Fruit fly (Drosophila melanogaster) whole organism, embryonic: ENCODE data around the gene CG4631.

ENCODE experiments used
- Abd-B ChIP-seq: fragments of 200-800 bp; sonication (Bioruptor generic); optimal IDR thresholded peaks from 2 replicates; lab custom pipeline; 2018; ENCODE audit warnings: missing biosample characterization, mild to moderate bottlenecking, missing genetic modification characterization, moderate library complexity
- Antp ChIP-seq: fragments of 200-800 bp; sonication (Bioruptor generic); optimal IDR thresholded peaks from 3 replicates; lab custom pipeline; 2016; ENCODE audit warnings: missing biosample characterization, missing genetic modification characterization
- Asciz ChIP-seq: fragments of 200-800 bp; sonication (Bioruptor generic); optimal IDR thresholded peaks from 2 replicates; lab custom pipeline; 2017; ENCODE audit warnings: missing biosample characterization, mild to moderate bottlenecking, missing genetic modification characterization, missing genetic modification reagents
- CG12236 ChIP-seq: fragments of 200-800 bp; sonication (Bioruptor generic); optimal IDR thresholded peaks from 2 replicates; lab custom pipeline; 2016; ENCODE audit warnings: missing biosample characterization, missing genetic modification characterization
- CG15073 ChIP-seq: fragments of 200-800 bp; sonication (Bioruptor generic); optimal IDR thresholded peaks from 2 replicates; lab custom pipeline; 2016; ENCODE audit warnings: missing biosample characterization, missing genetic modification characterization
- CG1529 ChIP-seq: fragments of 200-800 bp; sonication (Bioruptor generic); optimal IDR thresholded peaks from 3 replicates; lab custom pipeline; 2018; ENCODE audit warnings: missing biosample characterization, missing genetic modification characterization
- CG17802 ChIP-seq: fragments of 200-800 bp; sonication (Bioruptor generic); optimal IDR thresholded peaks from 2 replicates; lab custom pipeline; 2018; ENCODE audit warnings: missing biosample characterization, mild to moderate bottlenecking, missing genetic modification characterization, moderate library complexity
- CG17829 ChIP-seq: fragments of 200-800 bp; optimal IDR thresholded peaks from 2 replicates; lab custom pipeline; 2019; ENCODE audit warnings: missing biosample characterization, mild to moderate bottlenecking, missing genetic modification characterization, moderate library complexity
- CG18011 ChIP-seq: fragments of 200-800 bp; sonication (Bioruptor generic); optimal IDR thresholded peaks from 2 replicates; lab custom pipeline; 2017; ENCODE audit warnings: missing biosample characterization, missing genetic modification characterization, mild to moderate bottlenecking, moderate library complexity, missing genotype
- CG18262 ChIP-seq: fragments of 200-800 bp; optimal IDR thresholded peaks from 3 replicates; lab custom pipeline; 2019; ENCODE audit warnings: missing biosample characterization, mild to moderate bottlenecking, missing genetic modification characterization, moderate library complexity
- CG2199 ChIP-seq: fragments of 200-800 bp; sonication (Bioruptor generic); IDR thresholded peaks from 3 replicates; pipeline ENCODE4 v1.3.6; 2022; ENCODE audit warnings: missing biosample characterization, missing genetic modification characterization
- CG30403 ChIP-seq: fragments of 200-800 bp; sonication (Bioruptor generic); optimal IDR thresholded peaks from 3 replicates; lab custom pipeline; 2016; ENCODE audit warnings: missing biosample characterization, missing genetic modification characterization
- CG31441 ChIP-seq: fragments of 200-800 bp; sonication (Bioruptor generic); IDR thresholded peaks from 2 replicates; pipeline ENCODE4 v1.3.6; 2022; ENCODE audit warnings: missing biosample characterization, missing genetic modification characterization
- CG32772 ChIP-seq: fragments of 200-800 bp; sonication (Bioruptor generic); IDR thresholded peaks from 2 replicates; pipeline ENCODE4 v1.3.6; 2022; ENCODE audit warnings: missing biosample characterization, missing genetic modification characterization
- CG6854 ChIP-seq: fragments of 200-800 bp; sonication (Bioruptor generic); optimal IDR thresholded peaks from 3 replicates; lab custom pipeline; 2017; ENCODE audit warnings: missing biosample characterization, mild to moderate bottlenecking, missing genetic modification characterization
- CG7357 ChIP-seq: fragments of 200-800 bp; sonication (Bioruptor generic); IDR thresholded peaks from 3 replicates; pipeline ENCODE4 v1.3.6; 2022; ENCODE audit warnings: missing biosample characterization, missing genetic modification characterization
- CG8359 ChIP-seq: fragments of 200-800 bp; sonication (Bioruptor generic); optimal IDR thresholded peaks from 2 replicates; lab custom pipeline; 2017; ENCODE audit warnings: missing biosample characterization, mild to moderate bottlenecking, missing genetic modification characterization, borderline replicate concordance
- CG9609 ChIP-seq: fragments of 200-800 bp; sonication (Bioruptor generic); optimal IDR thresholded peaks from 3 replicates; lab custom pipeline; 2016; ENCODE audit warnings: missing biosample characterization, missing genetic modification characterization
- CG9797 ChIP-seq: fragments of 200-800 bp; sonication (Bioruptor generic); optimal IDR thresholded peaks from 3 replicates; lab custom pipeline; 2018; ENCODE audit warnings: missing biosample characterization, mild to moderate bottlenecking, missing genetic modification characterization
- CG9876 ChIP-seq: fragments of 200-800 bp; sonication (Bioruptor generic); optimal IDR thresholded peaks from 2 replicates; lab custom pipeline; 2016; ENCODE audit warnings: missing biosample characterization, missing genetic modification characterization
- D ChIP-seq, 2 experiments: fragments of 200-800 bp in 1 of 2; fragments of >200 bp in 1 of 2; sonication (Bioruptor generic) in 1 of 2; optimal IDR thresholded peaks; 2 replicates in 1 of 2; 3 replicates in 1 of 2; lab custom pipeline; 2017; ENCODE audit warnings: mild to moderate bottlenecking in 1 of 2, missing biosample characterization in 1 of 2, missing genetic modification characterization in 1 of 2, missing genetic modification reagents in 1 of 2
- Fer1 ChIP-seq: fragments of 200-800 bp; sonication (Bioruptor generic); optimal IDR thresholded peaks from 2 replicates; lab custom pipeline; 2017; ENCODE audit warnings: missing biosample characterization, mild to moderate bottlenecking, missing genetic modification characterization
- Jarid2 ChIP-seq: fragments of 200-800 bp; sonication (Bioruptor generic); optimal IDR thresholded peaks from 3 replicates; lab custom pipeline; 2017; ENCODE audit warnings: mild to moderate bottlenecking, missing biosample characterization, missing genetic modification reagents, missing genetic modification characterization
- Lim3 ChIP-seq: fragments of 200-800 bp; sonication (Bioruptor generic); IDR thresholded peaks from 2 replicates; pipeline ENCODE4 v1.3.6; 2022; ENCODE audit warnings: missing biosample characterization, missing genetic modification characterization
- Mes4 ChIP-seq: fragments of 200-800 bp; sonication (Bioruptor generic); optimal IDR thresholded peaks from 2 replicates; lab custom pipeline; 2016; ENCODE audit warnings: missing biosample characterization, missing genetic modification characterization
- Mrtf ChIP-seq: fragments of 200-800 bp; sonication (Bioruptor generic); IDR thresholded peaks from 3 replicates; pipeline ENCODE4 v1.3.6; 2022; ENCODE audit warnings: missing biosample characterization, missing genetic modification characterization
- Oaz ChIP-seq: fragments of 200-800 bp; sonication (Bioruptor generic); IDR thresholded peaks from 2 replicates; pipeline ENCODE4 v1.3.6; 2022; ENCODE audit warnings: missing biosample characterization, missing genetic modification characterization
- Opbp ChIP-seq: fragments of 200-800 bp; sonication (Bioruptor generic); IDR thresholded peaks from 3 replicates; pipeline ENCODE4 v1.3.6; 2022; ENCODE audit warnings: missing biosample characterization, missing genetic modification characterization; ENCODE audit not compliant: partially characterized antibody
- Stat92E ChIP-seq, 3 experiments: fragments of >200 bp in 2 of 3; fragments of 200-800 bp in 1 of 3; sonication (Bioruptor generic) in 1 of 3; optimal IDR thresholded peaks; 2 replicates each; lab custom pipeline; 2017 to 2019; ENCODE audit warnings: missing biosample characterization in 3 of 3, missing genetic modification characterization in 3 of 3, mild to moderate bottlenecking in 1 of 3, moderate library complexity in 1 of 3
- Xbp1 ChIP-seq: fragments of 200-800 bp; sonication (Bioruptor generic); optimal IDR thresholded peaks from 3 replicates; lab custom pipeline; 2016; ENCODE audit warnings: missing biosample characterization, mild to moderate bottlenecking, missing genetic modification characterization
- ac ChIP-seq: fragments of 200-800 bp; sonication (Bioruptor generic); optimal IDR thresholded peaks from 3 replicates; lab custom pipeline; 2017; ENCODE audit warnings: missing biosample characterization, mild to moderate bottlenecking, missing genetic modification characterization
- ara ChIP-seq: fragments of 200-800 bp; sonication (Bioruptor generic); IDR thresholded peaks from 2 replicates; pipeline ENCODE4 v1.3.6; 2022; ENCODE audit warnings: missing biosample characterization, missing genetic modification characterization
- ato ChIP-seq: fragments of 200-800 bp; sonication (Bioruptor generic); IDR thresholded peaks from 2 replicates; pipeline ENCODE4 v1.3.6; 2022; ENCODE audit warnings: missing biosample characterization, missing genetic modification characterization; ENCODE audit not compliant: partially characterized antibody
- bigmax ChIP-seq: fragments of 200-800 bp; sonication (Bioruptor generic); optimal IDR thresholded peaks from 2 replicates; lab custom pipeline; 2018; ENCODE audit warnings: missing biosample characterization, mild to moderate bottlenecking, missing genetic modification characterization
- dan ChIP-seq: fragments of 200-800 bp; sonication (Bioruptor generic); IDR thresholded peaks from 2 replicates; pipeline ENCODE4 v1.3.6; 2022; ENCODE audit warnings: missing biosample characterization, missing genetic modification characterization
- dati ChIP-seq: fragments of 200-800 bp; sonication (Bioruptor generic); IDR thresholded peaks from 2 replicates; pipeline ENCODE4 v1.3.6; 2022; ENCODE audit warnings: missing biosample characterization, missing genetic modification characterization
- dmrt99B ChIP-seq: fragments of 200-800 bp; sonication (Bioruptor generic); optimal IDR thresholded peaks from 2 replicates; lab custom pipeline; 2018; ENCODE audit warnings: missing biosample characterization, mild to moderate bottlenecking, missing genetic modification characterization, moderate library complexity
- eve ChIP-seq, 2 experiments: fragments of >200 bp; optimal IDR thresholded peaks; 2 replicates each; lab custom pipeline; 2017; ENCODE audit warnings: missing biosample characterization in 2 of 2, missing genetic modification characterization in 2 of 2
- eyg ChIP-seq: fragments of 200-800 bp; sonication (Bioruptor generic); optimal IDR thresholded peaks from 3 replicates; lab custom pipeline; 2016; ENCODE audit warnings: missing biosample characterization, missing genetic modification characterization
- fd96Cb ChIP-seq: fragments of 200-800 bp; sonication (Bioruptor generic); optimal IDR thresholded peaks from 2 replicates; lab custom pipeline; 2018; ENCODE audit warnings: missing biosample characterization, mild to moderate bottlenecking, missing genetic modification characterization, moderate library complexity
- gce ChIP-seq: fragments of 200-800 bp; sonication (Bioruptor generic); IDR thresholded peaks from 3 replicates; pipeline ENCODE4 v1.3.6; 2022; ENCODE audit warnings: missing biosample characterization, missing genetic modification characterization
- jing ChIP-seq: fragments of 200-800 bp; sonication (Bioruptor generic); optimal IDR thresholded peaks from 2 replicates; lab custom pipeline; 2018; ENCODE audit warnings: missing biosample characterization, mild to moderate bottlenecking, missing genetic modification characterization
- lilli ChIP-seq: fragments of 200-800 bp; sonication (Bioruptor generic); optimal IDR thresholded peaks from 3 replicates; lab custom pipeline; 2016; ENCODE audit warnings: missing biosample characterization, missing genetic modification characterization
- lmd ChIP-seq: fragments of 200-800 bp; sonication (Bioruptor generic); IDR thresholded peaks from 2 replicates; pipeline ENCODE4 v1.3.6; 2022; ENCODE audit warnings: missing biosample characterization, missing genetic modification characterization
- onecut ChIP-seq: fragments of 200-800 bp; sonication (Bioruptor generic); IDR thresholded peaks from 2 replicates; pipeline ENCODE4 v1.3.6; 2022; ENCODE audit warnings: missing biosample characterization, missing genetic modification characterization
- row ChIP-seq: fragments of 200-800 bp; sonication (Bioruptor generic); IDR thresholded peaks from 3 replicates; pipeline ENCODE4 v1.3.6; 2022; ENCODE audit warnings: missing biosample characterization, missing genetic modification characterization
- slbo ChIP-seq: fragments of 200-800 bp; sonication (Bioruptor generic); IDR thresholded peaks from 2 replicates; pipeline ENCODE4 v1.3.6; 2022; ENCODE audit warnings: missing biosample characterization, missing genetic modification characterization
- unc-4 ChIP-seq: fragments of 200-800 bp; sonication (Bioruptor generic); IDR thresholded peaks from 2 replicates; pipeline ENCODE4 v1.3.6; 2022; ENCODE audit warnings: missing biosample characterization, missing genetic modification characterization; ENCODE audit not compliant: partially characterized antibody

Gene CG4631

DNA sequence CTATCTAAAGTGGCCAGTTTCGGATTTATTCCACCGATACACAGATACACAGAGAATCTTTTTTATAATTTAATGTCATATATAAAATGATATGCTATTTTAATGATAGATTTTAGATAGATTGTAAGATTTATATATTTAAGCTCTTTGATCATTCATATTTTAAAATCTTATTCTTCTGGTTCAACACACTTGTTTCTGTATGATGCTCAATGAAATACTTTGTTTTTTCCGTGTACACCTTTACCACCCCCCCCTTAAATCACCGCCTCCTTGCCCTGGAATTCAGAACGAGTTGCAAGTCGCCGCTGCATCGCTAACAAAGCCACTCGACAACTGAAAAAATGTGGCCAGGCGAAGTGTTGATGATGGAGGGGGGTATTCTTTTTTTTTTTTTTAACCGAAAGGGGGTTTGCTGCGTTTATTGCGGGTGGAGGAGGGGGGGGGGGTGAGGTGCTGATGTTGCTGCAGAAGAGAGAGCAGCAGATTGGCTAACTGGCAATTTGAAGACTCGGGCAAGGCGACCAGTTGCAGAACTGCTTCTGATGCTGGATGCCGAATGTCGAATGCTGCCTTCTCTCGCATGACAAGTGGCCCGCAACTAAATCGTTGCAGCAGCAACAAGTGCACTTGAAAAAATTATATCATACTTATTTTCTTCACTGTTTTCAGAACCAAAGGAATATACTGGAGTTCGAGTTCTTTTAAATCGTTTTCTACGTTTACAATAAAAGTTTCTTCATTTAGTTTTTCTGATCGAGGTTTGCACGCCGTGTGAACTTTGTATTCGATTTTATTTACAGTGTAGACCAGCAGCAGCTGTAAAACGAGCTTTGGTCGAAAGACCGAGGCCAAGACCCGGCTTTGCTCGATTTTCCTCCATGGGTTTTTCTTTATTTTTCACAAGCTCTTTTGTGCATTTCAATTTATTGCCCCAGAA, 9.1 kb upstream of the CG4631 start (continued):
- TF ChIP-seq row (GFP tag; lab: Robert Waterston, UW) (peak; percentile 55), jing (peak; percentile 28), slbo (GFP tag; lab: Robert Waterston, UW) (no peak), Stat92E (GFP tag; optimal IDR thresholded peaks at IDR 0.05; lab: Kevin White, UChicago) (peak in 1 of 3 experiments; percentile 6), Asciz (peak; percentile 11), Mrtf (GFP tag; lab: Robert Waterston, UW) (peak; percentile 64; the same call in 2 of the 3 replicates), CG9797 (GFP tag; lab: Kevin White, UChicago) (no peak), ara (GFP tag; lab: Robert Waterston, UW) (peak; percentile 30; the same call in 1 of the 2 replicates), CG9609 (no peak), gce (GFP tag; lab: Robert Waterston, UW) (peak; percentile 51; the same call in 1 of the 3 replicates), CG2199 (no peak), CG17829 (tag; lab: Kevin White, UChicago) (peak; percentile 66), Lim3 (no peak), CG15073 (no peak), CG6854 (no peak), CG1529 (GFP tag; lab: Kevin White, UChicago) (peak; percentile 75), dati (no peak), ac (GFP tag; lab: Kevin White, UChicago) (peak; percentile 49), CG18011 (GFP tag; lab: Kevin White, UChicago) (no peak), CG12236 (peak; percentile 62), unc-4 (no peak), Abd-B (GFP tag; lab: Kevin White, UChicago) (peak; percentile 7), dmrt99B (peak; percentile 53), ato (GFP tag; lab: Robert Waterston, UW) (no peak), CG7357 (GFP tag; lab: Robert Waterston, UW) (no peak), eyg (GFP tag; lab: Kevin White, UChicago) (no peak), CG18262 (tag; lab: Kevin White, UChicago) (peak; percentile 73), eve (GFP tag; optimal IDR thresholded peaks at IDR 0.05; lab: Kevin White, UChicago) (peak in 1 of 2 experiments; percentile 47), lmd (GFP tag; lab: Robert Waterston, UW) (peak; percentile 52; the same call in 1 of the 2 replicates), Fer1 (GFP tag; lab: Kevin White, UChicago) (no peak), CG31441 (GFP tag; lab: Robert Waterston, UW) (peak; percentile 45; the same call in 1 of the 2 replicates), D (optimal IDR thresholded peaks at IDR 0.05; lab: Kevin White, UChicago) (no peak), D (GFP tag; optimal IDR thresholded peaks at IDR 0.05; lab: Kevin White, UChicago) (peak; percentile 7), CG17802 (tag; lab: Kevin White, UChicago) (peak; percentile 3), Jarid2 (no peak), Xbp1 (GFP tag; lab: Kevin White, UChicago) (peak; percentile 63), fd96Cb (tag; lab: Kevin White, UChicago) (peak; percentile 51), CG9876 (no peak), Mes4 (peak; percentile 19), Opbp (GFP tag; lab: Robert Waterston, UW) (no peak), onecut (GFP tag; lab: Robert Waterston, UW) (peak; percentile 17), CG30403 (GFP tag; lab: Kevin White, UChicago) (peak; percentile 53), Oaz (GFP tag; lab: Robert Waterston, UW) (no peak), Antp (no peak), CG32772 (GFP tag; lab: Robert Waterston, UW) (peak; percentile 47; the same call in 1 of the 2 replicates), CG8359 (GFP tag; lab: Kevin White, UChicago) (peak; percentile 48), dan (GFP tag; lab: Robert Waterston, UW) (no peak), lilli (peak; percentile 10), bigmax (GFP tag; lab: Kevin White, UChicago) (no peak)
